Fruit fly (Drosophila melanogaster) whole organism, embryonic: ENCODE data around the gene CG17028.

ENCODE experiments used
- ATbp ChIP-seq: fragments of 200-800 bp; sonication (Bioruptor generic); optimal IDR thresholded peaks from 2 replicates; lab custom pipeline; 2017; ENCODE audit warnings: missing biosample characterization, mild to moderate bottlenecking, missing genetic modification characterization, missing genetic modification reagents
- CG13123 ChIP-seq: fragments of 200-800 bp; sonication (Bioruptor generic); optimal IDR thresholded peaks from 2 replicates; lab custom pipeline; 2016; ENCODE audit warnings: missing biosample characterization, missing genetic modification characterization
- CG13424 ChIP-seq: fragments of 200-800 bp; sonication (Bioruptor generic); optimal IDR thresholded peaks from 2 replicates; lab custom pipeline; 2019; ENCODE audit warnings: missing biosample characterization, mild to moderate bottlenecking, missing genetic modification characterization, moderate library complexity
- CG14050 ChIP-seq: fragments of 200-800 bp; sonication (Bioruptor generic); IDR thresholded peaks from 3 replicates; pipeline ENCODE4 v1.3.6; 2022; ENCODE audit warnings: missing biosample characterization, missing genetic modification characterization
- CG14860 ChIP-seq: fragments of 200-800 bp; sonication (Bioruptor generic); IDR thresholded peaks from 3 replicates; pipeline ENCODE4 v1.3.6; 2022; ENCODE audit warnings: missing biosample characterization, missing genetic modification characterization; ENCODE audit not compliant: partially characterized antibody
- CG14965 ChIP-seq: fragments of 200-800 bp; sonication (Bioruptor generic); optimal IDR thresholded peaks from 2 replicates; lab custom pipeline; 2016; ENCODE audit warnings: missing biosample characterization, missing genetic modification characterization, borderline replicate concordance
- CG16815 ChIP-seq: fragments of 200-800 bp; sonication (Bioruptor generic); optimal IDR thresholded peaks from 3 replicates; lab custom pipeline; 2017; ENCODE audit warnings: missing biosample characterization, mild to moderate bottlenecking, missing genetic modification characterization
- CG17612 ChIP-seq: fragments of 200-800 bp; sonication (Bioruptor generic); IDR thresholded peaks from 2 replicates; pipeline ENCODE4 v1.3.6; 2022; ENCODE audit warnings: missing biosample characterization, missing genetic modification characterization
- CG18262 ChIP-seq: fragments of 200-800 bp; optimal IDR thresholded peaks from 3 replicates; lab custom pipeline; 2019; ENCODE audit warnings: missing biosample characterization, mild to moderate bottlenecking, missing genetic modification characterization, moderate library complexity
- CG18619 ChIP-seq: fragments of 200-800 bp; sonication (Bioruptor generic); optimal IDR thresholded peaks from 3 replicates; lab custom pipeline; 2017; ENCODE audit warnings: missing biosample characterization, mild to moderate bottlenecking, missing genetic modification characterization
- CG2116 ChIP-seq: fragments of 200-800 bp; sonication (Bioruptor generic); optimal IDR thresholded peaks from 3 replicates; lab custom pipeline; 2018; ENCODE audit warnings: missing biosample characterization, mild to moderate bottlenecking, missing genetic modification characterization
- CG30020 ChIP-seq: fragments of 200-800 bp; optimal IDR thresholded peaks from 2 replicates; lab custom pipeline; 2019; ENCODE audit warnings: missing biosample characterization, mild to moderate bottlenecking, missing genetic modification characterization, moderate library complexity
- CG31224 ChIP-seq: fragments of 200-800 bp; sonication (Bioruptor generic); IDR thresholded peaks from 2 replicates; pipeline ENCODE4 v1.3.6; 2022; ENCODE audit warnings: missing biosample characterization, missing genetic modification characterization
- CG31388 ChIP-seq: fragments of 200-800 bp; sonication (Bioruptor generic); optimal IDR thresholded peaks from 2 replicates; lab custom pipeline; 2016; ENCODE audit warnings: missing biosample characterization, missing genetic modification characterization
- CG4328 ChIP-seq: fragments of 200-800 bp; sonication (Bioruptor generic); optimal IDR thresholded peaks from 3 replicates; lab custom pipeline; 2017; ENCODE audit warnings: missing biosample characterization, missing genetic modification reagents, missing genetic modification characterization
- CG4404 ChIP-seq: fragments of 200-800 bp; sonication (Bioruptor generic); IDR thresholded peaks from 2 replicates; pipeline ENCODE4 v1.3.6; 2022; ENCODE audit warnings: missing biosample characterization, missing genetic modification characterization
- CG6683 ChIP-seq: fragments of 200-800 bp; sonication (Bioruptor generic); optimal IDR thresholded peaks from 2 replicates; lab custom pipeline; 2017; ENCODE audit warnings: missing biosample characterization, mild to moderate bottlenecking, missing genetic modification characterization, missing genetic modification reagents
- CG7839 ChIP-seq: fragments of 200-800 bp; sonication (Bioruptor generic); optimal IDR thresholded peaks from 3 replicates; lab custom pipeline; 2018; ENCODE audit warnings: missing biosample characterization, mild to moderate bottlenecking, missing genetic modification characterization, moderate library complexity
- CG8765 ChIP-seq: fragments of 200-800 bp; sonication (Bioruptor generic); IDR thresholded peaks from 2 replicates; pipeline ENCODE4 v1.3.6; 2022; ENCODE audit warnings: missing biosample characterization, missing genetic modification characterization
- Dip2 ChIP-seq: fragments of 200-800 bp; sonication (Bioruptor generic); IDR thresholded peaks from 2 replicates; pipeline ENCODE4 v1.3.6; 2022; ENCODE audit warnings: missing biosample characterization, missing genetic modification characterization
- Ets97D ChIP-seq: fragments of 200-800 bp; sonication (Bioruptor generic); optimal IDR thresholded peaks from 3 replicates; lab custom pipeline; 2016; ENCODE audit warnings: missing biosample characterization, missing genetic modification characterization
- Gsc ChIP-seq: fragments of 200-800 bp; sonication (Bioruptor generic); IDR thresholded peaks from 2 replicates; pipeline ENCODE4 v1.3.6; 2022; ENCODE audit warnings: missing biosample characterization, missing genetic modification characterization
- Gug ChIP-seq: fragments of 200-800 bp; sonication (Bioruptor generic); IDR thresholded peaks from 4 replicates; pipeline ENCODE4 v1.3.6; 2022; ENCODE audit warnings: missing biosample characterization, missing genetic modification characterization
- HLH4C ChIP-seq: fragments of 200-800 bp; sonication (Bioruptor generic); IDR thresholded peaks from 3 replicates; pipeline ENCODE4 v1.3.6; 2022; ENCODE audit warnings: missing biosample characterization, missing genetic modification characterization; ENCODE audit not compliant: partially characterized antibody
- Hr3 ChIP-seq: fragments of 200-800 bp; sonication (Bioruptor generic); optimal IDR thresholded peaks from 3 replicates; lab custom pipeline; 2016; ENCODE audit warnings: missing biosample characterization, missing genetic modification characterization
- Hr39 ChIP-seq: fragments of >200 bp; optimal IDR thresholded peaks from 2 replicates; lab custom pipeline; 2017
- Lim3 ChIP-seq: fragments of 200-800 bp; sonication (Bioruptor generic); IDR thresholded peaks from 2 replicates; pipeline ENCODE4 v1.3.6; 2022; ENCODE audit warnings: missing biosample characterization, missing genetic modification characterization
- Mad ChIP-seq: fragments of 200-800 bp; sonication (Bioruptor generic); optimal IDR thresholded peaks from 2 replicates; lab custom pipeline; 2016; ENCODE audit warnings: missing biosample characterization, missing genetic modification characterization
- Max ChIP-seq: fragments of 200-800 bp; sonication (Bioruptor generic); optimal IDR thresholded peaks from 2 replicates; lab custom pipeline; 2016; ENCODE audit warnings: missing biosample characterization, mild to moderate bottlenecking, missing genetic modification characterization
- ap ChIP-seq: fragments of 200-800 bp; sonication (Bioruptor generic); IDR thresholded peaks from 2 replicates; pipeline ENCODE4 v1.3.6; 2022; ENCODE audit warnings: missing biosample characterization, missing genetic modification characterization
- ara ChIP-seq: fragments of 200-800 bp; sonication (Bioruptor generic); IDR thresholded peaks from 2 replicates; pipeline ENCODE4 v1.3.6; 2022; ENCODE audit warnings: missing biosample characterization, missing genetic modification characterization
- ash1 ChIP-seq: fragments of 200-800 bp; sonication (Bioruptor generic); optimal IDR thresholded peaks from 2 replicates; lab custom pipeline; 2018; ENCODE audit warnings: missing biosample characterization, mild to moderate bottlenecking, missing genetic modification characterization
- bab2 ChIP-seq: fragments of 200-800 bp; sonication (Bioruptor generic); optimal IDR thresholded peaks from 2 replicates; lab custom pipeline; 2016; ENCODE audit warnings: missing biosample characterization, missing genetic modification characterization
- bcd ChIP-seq: fragments of 200-800 bp; sonication (Bioruptor generic); optimal IDR thresholded peaks from 2 replicates; lab custom pipeline; 2017; ENCODE audit warnings: missing biosample characterization, mild to moderate bottlenecking, missing genetic modification characterization
- bowl ChIP-seq: fragments of 200-800 bp; sonication (Bioruptor generic); IDR thresholded peaks from 2 replicates; pipeline ENCODE4 v1.3.6; 2022; ENCODE audit warnings: missing biosample characterization, missing genetic modification characterization
- chif ChIP-seq, 2 experiments: fragments of 200-800 bp; sonication (Bioruptor generic); optimal IDR thresholded peaks; 3 replicates each; lab custom pipeline; 2016; ENCODE audit warnings: missing biosample characterization in 2 of 2, missing genetic modification characterization in 2 of 2
- crc ChIP-seq: fragments of 200-800 bp; sonication (Bioruptor generic); optimal IDR thresholded peaks from 2 replicates; lab custom pipeline; 2016; ENCODE audit warnings: missing biosample characterization, missing genetic modification characterization
- fd64A ChIP-seq: fragments of 200-800 bp; sonication (Bioruptor generic); optimal IDR thresholded peaks from 3 replicates; lab custom pipeline; 2018; ENCODE audit warnings: missing biosample characterization, mild to moderate bottlenecking, missing genetic modification characterization
- fd96Cb ChIP-seq: fragments of 200-800 bp; sonication (Bioruptor generic); optimal IDR thresholded peaks from 2 replicates; lab custom pipeline; 2018; ENCODE audit warnings: missing biosample characterization, mild to moderate bottlenecking, missing genetic modification characterization, moderate library complexity
- gce ChIP-seq: fragments of 200-800 bp; sonication (Bioruptor generic); IDR thresholded peaks from 3 replicates; pipeline ENCODE4 v1.3.6; 2022; ENCODE audit warnings: missing biosample characterization, missing genetic modification characterization
- h ChIP-seq: fragments of >200 bp; optimal IDR thresholded peaks from 2 replicates; lab custom pipeline; 2017
- jigr1 ChIP-seq: fragments of 200-800 bp; sonication (Bioruptor generic); IDR thresholded peaks from 3 replicates; pipeline ENCODE4 v1.3.6; 2022; ENCODE audit warnings: missing biosample characterization, missing genetic modification characterization
- jumu ChIP-seq: fragments of 200-800 bp; sonication (Bioruptor generic); optimal IDR thresholded peaks from 3 replicates; lab custom pipeline; 2016; ENCODE audit warnings: missing biosample characterization, missing genetic modification characterization
- pb ChIP-seq: fragments of 200-800 bp; sonication (Bioruptor generic); optimal IDR thresholded peaks from 3 replicates; lab custom pipeline; 2016; ENCODE audit warnings: missing biosample characterization, missing genetic modification characterization
- pzg ChIP-seq: fragments of 200-800 bp; sonication (Bioruptor generic); optimal IDR thresholded peaks from 3 replicates; lab custom pipeline; 2018; ENCODE audit warnings: missing biosample characterization, mild to moderate bottlenecking, missing genetic modification characterization, moderate library complexity
- schlank ChIP-seq: fragments of 200-800 bp; sonication (Bioruptor generic); optimal IDR thresholded peaks from 2 replicates; lab custom pipeline; 2018; ENCODE audit warnings: missing biosample characterization, mild to moderate bottlenecking, missing genetic modification characterization
- tll ChIP-seq, 2 experiments: fragments of 200-800 bp in 1 of 2; fragments of >200 bp in 1 of 2; sonication (Bioruptor generic) in 1 of 2; optimal IDR thresholded peaks; 2 replicates each; lab custom pipeline; 2017 to 2019; ENCODE audit warnings: missing biosample characterization in 2 of 2, missing genetic modification characterization in 2 of 2, mild to moderate bottlenecking in 1 of 2, moderate library complexity in 1 of 2
- trh ChIP-seq: fragments of 200-800 bp; sonication (Bioruptor generic); optimal IDR thresholded peaks from 2 replicates; lab custom pipeline; 2016; ENCODE audit warnings: missing biosample characterization, missing genetic modification characterization
- ttk ChIP-seq: fragments of 200-800 bp; sonication (Bioruptor generic); IDR thresholded peaks from 2 replicates; pipeline ENCODE4 v2.1.2; 2022; ENCODE audit warnings: missing biosample characterization, missing genetic modification characterization

CG17028 gene

DNA sequence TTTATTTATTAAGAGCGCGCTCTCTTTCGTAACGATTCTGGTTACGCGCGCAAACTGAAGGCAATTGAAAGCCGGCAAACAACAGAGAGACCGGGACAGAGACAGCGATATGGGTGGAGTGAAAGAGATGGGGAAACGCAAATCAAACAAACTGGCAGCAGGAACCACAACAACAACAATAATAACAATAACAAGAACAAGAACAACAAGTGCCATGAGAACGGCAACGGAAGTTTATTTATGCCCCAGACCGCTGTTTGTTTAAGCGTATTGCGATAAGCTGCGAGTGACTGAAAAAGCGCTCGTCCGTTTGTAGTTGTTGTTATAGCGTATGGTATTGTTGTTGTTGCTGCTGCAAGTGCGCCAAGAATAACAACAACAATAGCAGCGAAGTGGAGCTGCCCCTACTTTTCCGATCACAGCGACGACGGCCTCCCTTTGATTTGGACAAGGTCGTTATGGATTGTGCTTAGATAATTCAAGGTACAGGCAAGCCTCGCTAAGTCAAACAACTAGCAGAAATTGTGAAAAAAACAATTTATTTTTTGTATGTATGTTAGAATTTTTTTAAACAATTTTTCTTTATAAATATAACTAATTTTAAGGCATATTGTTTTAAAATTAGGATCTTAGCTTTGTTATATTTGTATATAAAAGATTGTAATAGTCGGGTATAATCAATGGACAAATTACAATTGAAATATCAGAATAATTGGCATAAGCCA lies 47.9 kb downstream of the CG17028 start (continued):
- TF ChIP-seq CG7839 (tag; lab: Kevin White, UChicago) (peak; percentile 20), schlank (tag; lab: Kevin White, UChicago) (peak; percentile 54), CG18619 (GFP tag; lab: Kevin White, UChicago) (peak; percentile 54), ash1 (no peak), crc (GFP tag; lab: Kevin White, UChicago) (no peak), CG6683 (peak; percentile 45), h (lab: Kevin White, UChicago) (no peak), Mad (GFP tag; lab: Kevin White, UChicago) (peak; percentile 0), gce (GFP tag; lab: Robert Waterston, UW) (peak; percentile 84), CG13424 (tag; lab: Kevin White, UChicago) (peak; percentile 60), jumu (GFP tag; lab: Kevin White, UChicago) (peak; percentile 63), Ets97D (GFP tag; lab: Kevin White, UChicago) (no peak), fd96Cb (peak; percentile 4), bcd (GFP tag; lab: Kevin White, UChicago) (peak; percentile 57)

DNA sequence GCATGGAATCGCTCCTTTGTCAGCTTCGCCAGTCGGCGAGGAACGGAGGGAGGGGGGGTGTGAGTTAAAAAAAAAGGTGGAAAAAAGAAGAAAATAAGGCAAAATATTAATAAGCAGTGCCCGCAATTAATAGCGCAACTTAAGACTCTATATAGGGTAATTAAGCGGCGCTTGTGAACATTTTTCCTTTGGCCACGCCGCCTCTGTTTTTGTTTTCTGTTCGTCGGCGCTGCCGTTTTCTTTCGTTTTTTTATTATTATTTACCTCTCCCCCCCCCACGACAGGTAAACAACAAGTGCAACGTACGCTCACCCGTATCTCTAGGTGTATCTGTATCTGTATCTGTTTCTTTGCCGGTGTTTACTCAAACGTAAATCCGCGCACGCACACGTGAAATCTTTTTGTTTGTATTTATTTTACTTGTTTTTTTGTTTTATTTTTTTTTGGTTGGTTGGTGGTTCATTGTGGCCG lies 48.9 kb downstream of the CG17028 start:
- peak; percentile 40 for TF ChIP-seq CG4328 (GFP tag; lab: Kevin White, UChicago)
- TF ChIP-seq bowl (GFP tag; lab: Robert Waterston, UW) = no peak
- no peak for TF ChIP-seq Gsc
- TF ChIP-seq bab2 = peak; percentile 65
- no peak for TF ChIP-seq ap (GFP tag; lab: Robert Waterston, UW)
- TF ChIP-seq jigr1 (GFP tag; lab: Robert Waterston, UW) = no peak
- TF ChIP-seq CG8765 = no peak; the same call in 1 of the 2 replicates
- peak; percentile 44; the same call in 1 of the 2 replicates for TF ChIP-seq ara (GFP tag; lab: Robert Waterston, UW)
- peak; percentile 3 for TF ChIP-seq Max (GFP tag; lab: Kevin White, UChicago)
- peak; percentile 29 for TF ChIP-seq CG2116 (GFP tag; lab: Kevin White, UChicago)
- no peak for TF ChIP-seq CG13123 (GFP tag; lab: Kevin White, UChicago)
- no peak for TF ChIP-seq CG14965 (GFP tag; lab: Kevin White, UChicago)
- peak in 1 of 2 experiments; percentile 34 for TF ChIP-seq chif (GFP tag; optimal IDR thresholded peaks at IDR 0.05; lab: Kevin White, UChicago)
- TF ChIP-seq CG18262 (tag; lab: Kevin White, UChicago) = no peak
- no peak for TF ChIP-seq Hr39 (lab: Kevin White, UChicago)
- no peak for TF ChIP-seq trh (GFP tag; lab: Kevin White, UChicago)
- peak in 1 of 2 experiments; percentile 40 for TF ChIP-seq tll (GFP tag; optimal IDR thresholded peaks at IDR 0.05; lab: Kevin White, UChicago)
- TF ChIP-seq CG31388 (GFP tag; lab: Kevin White, UChicago) = no peak
- no peak for TF ChIP-seq CG30020 (tag; lab: Kevin White, UChicago)
- TF ChIP-seq HLH4C (GFP tag; lab: Robert Waterston, UW) = no peak
- no peak for TF ChIP-seq pb (GFP tag; lab: Kevin White, UChicago)
- TF ChIP-seq fd64A (GFP tag; lab: Kevin White, UChicago) = peak; percentile 80
- peak; percentile 69 for TF ChIP-seq ATbp (GFP tag; lab: Kevin White, UChicago)
- no peak for TF ChIP-seq CG17612 (GFP tag; lab: Robert Waterston, UW)
- no peak for TF ChIP-seq CG16815
- TF ChIP-seq CG31224 (GFP tag; lab: Robert Waterston, UW) = no peak; the same call in 1 of the 2 replicates
- TF ChIP-seq pzg (GFP tag; lab: Kevin White, UChicago) = no peak
- TF ChIP-seq Hr3 (GFP tag; lab: Kevin White, UChicago) = no peak
- TF ChIP-seq CG4404 (GFP tag; lab: Robert Waterston, UW) = no peak
- TF ChIP-seq CG14860 = no peak
- no peak for TF ChIP-seq Dip2 (GFP tag; lab: Robert Waterston, UW)
- TF ChIP-seq CG14050 (GFP tag; lab: Robert Waterston, UW) = 0 out of 3 replicates have a peak, but pooled peaks have one; percentile 14
- no peak for TF ChIP-seq Lim3 (GFP tag; lab: Robert Waterston, UW)
- TF ChIP-seq Gug = peak; percentile 24; the same call in 1 of the 4 replicates
- peak; percentile 48; the same call in 1 of the 2 replicates for TF ChIP-seq ttk (GFP tag; lab: Robert Waterston, UW)
